Fruit fly (Drosophila melanogaster) whole organism, embryonic: ENCODE measurements around the gene CG14971.

ENCODE experiments used
- Aef1 ChIP-seq: fragments of 200-800 bp; sonication (Bioruptor generic); IDR thresholded peaks from 3 replicates; pipeline ENCODE4 v1.3.6; 2022; ENCODE audit warnings: missing biosample characterization, missing genetic modification characterization
- Atf3 ChIP-seq: fragments of 200-800 bp; sonication (Bioruptor generic); optimal IDR thresholded peaks from 3 replicates; lab custom pipeline; 2016; ENCODE audit warnings: missing biosample characterization, missing genetic modification characterization
- BtbVII ChIP-seq: fragments of 200-800 bp; sonication (Bioruptor generic); optimal IDR thresholded peaks from 3 replicates; lab custom pipeline; 2017; ENCODE audit warnings: missing biosample characterization, mild to moderate bottlenecking, missing genetic modification characterization
- CG11504 ChIP-seq: fragments of 200-800 bp; sonication (Bioruptor generic); optimal IDR thresholded peaks from 3 replicates; lab custom pipeline; 2019; ENCODE audit warnings: missing biosample characterization, mild to moderate bottlenecking, missing genetic modification characterization, moderate library complexity
- CG13287 ChIP-seq: fragments of 200-800 bp; sonication (Bioruptor generic); IDR thresholded peaks from 2 replicates; pipeline ENCODE4 v1.3.6; 2022; ENCODE audit warnings: missing biosample characterization, missing genetic modification characterization; ENCODE audit not compliant: partially characterized antibody
- CG13424 ChIP-seq: fragments of 200-800 bp; sonication (Bioruptor generic); optimal IDR thresholded peaks from 2 replicates; lab custom pipeline; 2019; ENCODE audit warnings: missing biosample characterization, mild to moderate bottlenecking, missing genetic modification characterization, moderate library complexity
- CG14441 ChIP-seq: fragments of 200-800 bp; sonication (Bioruptor generic); IDR thresholded peaks from 2 replicates; pipeline ENCODE4 v1.3.6; 2022; ENCODE audit warnings: missing biosample characterization, missing genetic modification characterization
- CG1603 ChIP-seq: fragments of 200-800 bp; sonication (Bioruptor generic); optimal IDR thresholded peaks from 2 replicates; lab custom pipeline; 2019; ENCODE audit warnings: missing biosample characterization, mild to moderate bottlenecking, missing genetic modification characterization, moderate library complexity
- CG17385 ChIP-seq: fragments of 200-800 bp; sonication (Bioruptor generic); optimal IDR thresholded peaks from 3 replicates; lab custom pipeline; 2018; ENCODE audit warnings: missing biosample characterization, mild to moderate bottlenecking, missing genetic modification characterization
- CG18262 ChIP-seq: fragments of 200-800 bp; optimal IDR thresholded peaks from 3 replicates; lab custom pipeline; 2019; ENCODE audit warnings: missing biosample characterization, mild to moderate bottlenecking, missing genetic modification characterization, moderate library complexity
- CG43689 ChIP-seq: fragments of 200-800 bp; sonication (Bioruptor generic); IDR thresholded peaks from 2 replicates; pipeline ENCODE4 v1.3.6; 2022; ENCODE audit warnings: missing biosample characterization, missing genetic modification characterization
- CG4617 ChIP-seq: fragments of 200-800 bp; sonication (Bioruptor generic); optimal IDR thresholded peaks from 3 replicates; lab custom pipeline; 2016; ENCODE audit warnings: missing biosample characterization, missing genetic modification characterization, borderline replicate concordance
- CG6791 ChIP-seq: fragments of 200-800 bp; sonication (Bioruptor generic); IDR thresholded peaks from 3 replicates; pipeline ENCODE4 v1.3.6; 2022; ENCODE audit warnings: missing biosample characterization, missing genetic modification characterization; ENCODE audit not compliant: partially characterized antibody
- CG6813 ChIP-seq: fragments of 200-800 bp; sonication (Bioruptor generic); optimal IDR thresholded peaks from 2 replicates; lab custom pipeline; 2017; ENCODE audit warnings: missing biosample characterization, missing genetic modification characterization, mild to moderate bottlenecking, moderate library complexity, missing genetic modification reagents
- CG7745 ChIP-seq: fragments of 200-800 bp; sonication (Bioruptor generic); optimal IDR thresholded peaks from 2 replicates; lab custom pipeline; 2018; ENCODE audit warnings: missing biosample characterization, mild to moderate bottlenecking, missing genetic modification characterization, moderate library complexity
- CG9876 ChIP-seq: fragments of 200-800 bp; sonication (Bioruptor generic); optimal IDR thresholded peaks from 2 replicates; lab custom pipeline; 2016; ENCODE audit warnings: missing biosample characterization, missing genetic modification characterization
- CkIIα-i1 ChIP-seq: fragments of 200-800 bp; sonication (Bioruptor generic); IDR thresholded peaks from 2 replicates; pipeline ENCODE4 v1.3.6; 2022; ENCODE audit warnings: missing biosample characterization, missing genetic modification characterization
- Dek ChIP-seq: fragments of 200-800 bp; sonication (Bioruptor generic); optimal IDR thresholded peaks from 3 replicates; lab custom pipeline; 2019; ENCODE audit warnings: missing biosample characterization, mild to moderate bottlenecking, missing genetic modification characterization, moderate library complexity
- Dip2 ChIP-seq: fragments of 200-800 bp; sonication (Bioruptor generic); IDR thresholded peaks from 2 replicates; pipeline ENCODE4 v1.3.6; 2022; ENCODE audit warnings: missing biosample characterization, missing genetic modification characterization
- Dp ChIP-seq: fragments of 200-800 bp; sonication (Bioruptor generic); optimal IDR thresholded peaks from 2 replicates; lab custom pipeline; 2018; ENCODE audit warnings: missing biosample characterization, mild to moderate bottlenecking, missing genetic modification characterization, moderate library complexity
- ERR ChIP-seq: fragments of 200-800 bp; sonication (Bioruptor generic); optimal IDR thresholded peaks from 2 replicates; lab custom pipeline; 2016; ENCODE audit warnings: missing biosample characterization, missing genetic modification characterization
- HHEX ChIP-seq: fragments of 200-800 bp; sonication (Bioruptor generic); optimal IDR thresholded peaks from 3 replicates; lab custom pipeline; 2017; ENCODE audit warnings: missing biosample characterization, mild to moderate bottlenecking, missing genetic modification characterization, missing genetic modification reagents
- HmgZ ChIP-seq: fragments of 200-800 bp; sonication (Bioruptor generic); optimal IDR thresholded peaks from 2 replicates; lab custom pipeline; 2018; ENCODE audit warnings: missing biosample characterization, mild to moderate bottlenecking, missing genetic modification characterization
- Jarid2 ChIP-seq: fragments of 200-800 bp; sonication (Bioruptor generic); optimal IDR thresholded peaks from 3 replicates; lab custom pipeline; 2017; ENCODE audit warnings: mild to moderate bottlenecking, missing biosample characterization, missing genetic modification reagents, missing genetic modification characterization
- Max ChIP-seq: fragments of 200-800 bp; sonication (Bioruptor generic); optimal IDR thresholded peaks from 2 replicates; lab custom pipeline; 2016; ENCODE audit warnings: missing biosample characterization, mild to moderate bottlenecking, missing genetic modification characterization
- NC2β ChIP-seq: fragments of 200-800 bp; sonication (Bioruptor generic); optimal IDR thresholded peaks from 2 replicates; lab custom pipeline; 2016; ENCODE audit warnings: missing biosample characterization, missing genetic modification characterization
- Optix ChIP-seq: fragments of 200-800 bp; sonication (Bioruptor generic); IDR thresholded peaks from 3 replicates; pipeline ENCODE4 v1.3.6; 2022; ENCODE audit warnings: missing biosample characterization, missing genetic modification characterization
- Sin3A ChIP-seq: fragments of >200 bp; optimal IDR thresholded peaks from 2 replicates; lab custom pipeline; 2018
- Sox100B ChIP-seq: fragments of 200-800 bp; sonication (Bioruptor generic); optimal IDR thresholded peaks from 3 replicates; lab custom pipeline; 2018; ENCODE audit warnings: missing biosample characterization, mild to moderate bottlenecking, missing genetic modification characterization
- ase ChIP-seq: fragments of 200-800 bp; sonication (Bioruptor generic); IDR thresholded peaks from 3 replicates; pipeline ENCODE4 v1.3.6; 2022; ENCODE audit warnings: missing biosample characterization, missing genetic modification characterization
- bsh ChIP-seq, 2 experiments: fragments of 200-800 bp; sonication (Bioruptor generic); optimal IDR thresholded peaks; 2 replicates each; lab custom pipeline; 2017 to 2018; ENCODE audit warnings: mild to moderate bottlenecking in 2 of 2, missing biosample characterization in 2 of 2, missing genetic modification characterization in 2 of 2, moderate library complexity in 1 of 2
- caup ChIP-seq: fragments of 200-800 bp; sonication (Bioruptor generic); optimal IDR thresholded peaks from 3 replicates; lab custom pipeline; 2017; ENCODE audit warnings: missing biosample characterization, mild to moderate bottlenecking, missing genetic modification characterization, moderate library complexity; ENCODE audit not compliant: severe bottlenecking
- corto ChIP-seq: fragments of 200-800 bp; sonication (Bioruptor generic); optimal IDR thresholded peaks from 2 replicates; lab custom pipeline; 2016; ENCODE audit warnings: missing biosample characterization, mild to moderate bottlenecking, missing genetic modification characterization, moderate library complexity
- danr ChIP-seq: fragments of 200-800 bp; sonication (Bioruptor generic); IDR thresholded peaks from 2 replicates; pipeline ENCODE4 v1.3.6; 2022; ENCODE audit warnings: missing biosample characterization, missing genetic modification characterization
- dm ChIP-seq: fragments of 200-800 bp; sonication (Bioruptor generic); optimal IDR thresholded peaks from 3 replicates; lab custom pipeline; 2016; ENCODE audit warnings: missing biosample characterization, missing genetic modification characterization
- eve ChIP-seq, 2 experiments: fragments of >200 bp; optimal IDR thresholded peaks; 2 replicates each; lab custom pipeline; 2017; ENCODE audit warnings: missing biosample characterization in 2 of 2, missing genetic modification characterization in 2 of 2
- eyg ChIP-seq: fragments of 200-800 bp; sonication (Bioruptor generic); optimal IDR thresholded peaks from 3 replicates; lab custom pipeline; 2016; ENCODE audit warnings: missing biosample characterization, missing genetic modification characterization
- fd102C ChIP-seq: fragments of 200-800 bp; sonication (Bioruptor generic); optimal IDR thresholded peaks from 2 replicates; lab custom pipeline; 2018; ENCODE audit warnings: missing biosample characterization, mild to moderate bottlenecking, missing genetic modification characterization, moderate library complexity
- fru ChIP-seq: fragments of >200 bp; optimal IDR thresholded peaks from 2 replicates; lab custom pipeline; 2017
- gem ChIP-seq: fragments of 200-800 bp; sonication (Bioruptor generic); optimal IDR thresholded peaks from 2 replicates; lab custom pipeline; 2019; ENCODE audit warnings: missing biosample characterization, mild to moderate bottlenecking, missing genetic modification characterization, moderate library complexity
- kah ChIP-seq: fragments of 200-800 bp; sonication (Bioruptor generic); optimal IDR thresholded peaks from 2 replicates; lab custom pipeline; 2018; ENCODE audit warnings: missing biosample characterization, mild to moderate bottlenecking, missing genetic modification characterization
- ken ChIP-seq: fragments of 200-800 bp; sonication (Bioruptor generic); IDR thresholded peaks from 3 replicates; pipeline ENCODE4 v1.3.6; 2022; ENCODE audit warnings: missing biosample characterization, missing genetic modification characterization
- luna ChIP-seq: fragments of 200-800 bp; sonication (Bioruptor generic); optimal IDR thresholded peaks from 2 replicates; lab custom pipeline; 2016; ENCODE audit warnings: missing biosample characterization, missing genetic modification characterization
- odd ChIP-seq: fragments of 200-800 bp; sonication (Bioruptor generic); optimal IDR thresholded peaks from 2 replicates; lab custom pipeline; 2017; ENCODE audit warnings: missing biosample characterization, mild to moderate bottlenecking, missing genetic modification characterization
- slbo ChIP-seq: fragments of 200-800 bp; sonication (Bioruptor generic); IDR thresholded peaks from 2 replicates; pipeline ENCODE4 v1.3.6; 2022; ENCODE audit warnings: missing biosample characterization, missing genetic modification characterization
- slou ChIP-seq: fragments of 200-800 bp; sonication (Bioruptor generic); optimal IDR thresholded peaks from 3 replicates; lab custom pipeline; 2016; ENCODE audit warnings: missing biosample characterization, missing genetic modification characterization
- tll ChIP-seq, 2 experiments: fragments of 200-800 bp in 1 of 2; fragments of >200 bp in 1 of 2; sonication (Bioruptor generic) in 1 of 2; optimal IDR thresholded peaks; 2 replicates each; lab custom pipeline; 2017 to 2019; ENCODE audit warnings: missing biosample characterization in 2 of 2, missing genetic modification characterization in 2 of 2, mild to moderate bottlenecking in 1 of 2, moderate library complexity in 1 of 2
- toy ChIP-seq: fragments of 200-800 bp; sonication (Bioruptor generic); IDR thresholded peaks from 2 replicates; pipeline ENCODE4 v1.3.6; 2022; ENCODE audit warnings: missing biosample characterization, missing genetic modification characterization
- zen ChIP-seq: fragments of 200-800 bp; sonication (Bioruptor generic); optimal IDR thresholded peaks from 3 replicates; lab custom pipeline; 2018; ENCODE audit warnings: missing biosample characterization, mild to moderate bottlenecking, missing genetic modification characterization, moderate library complexity

CG14971 gene

DNA sequence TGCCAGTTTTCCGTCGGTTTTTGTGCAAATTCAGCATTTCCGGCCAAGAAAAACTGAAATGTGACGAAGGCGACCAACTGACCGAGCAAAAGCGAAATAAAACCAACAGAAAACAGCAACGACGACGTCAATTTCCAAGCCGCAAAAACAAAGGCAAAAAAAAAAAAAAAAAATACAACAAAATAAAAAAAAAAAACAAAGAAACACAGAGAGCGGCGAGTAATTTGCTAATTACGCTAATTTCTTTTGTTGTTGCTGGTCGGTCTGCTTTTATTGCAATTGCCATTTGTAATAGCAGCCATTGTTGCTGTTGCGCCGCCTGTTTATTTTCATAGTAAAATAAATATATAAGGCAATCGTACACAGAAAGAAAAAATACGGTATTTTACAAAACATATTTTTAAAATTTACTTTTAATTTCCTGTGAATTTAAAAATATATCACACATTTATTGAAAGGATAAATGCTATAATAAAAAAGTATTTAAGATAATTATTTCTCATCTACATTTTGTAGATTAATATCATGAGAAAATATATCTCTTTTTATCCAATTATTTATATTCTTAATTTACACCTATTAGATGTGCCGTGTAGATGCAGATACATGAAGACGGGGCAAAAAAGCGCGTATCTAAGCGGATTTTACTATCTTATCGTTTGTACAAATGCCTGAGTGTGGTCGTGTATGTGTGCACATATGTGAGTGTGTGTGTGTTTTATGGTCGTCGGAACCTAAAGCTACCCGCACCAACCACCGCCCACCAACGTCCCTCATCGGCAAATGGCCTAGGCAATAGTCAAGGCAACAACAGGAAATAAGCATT lies 34.1 kb downstream of the CG14971 start (continued):
- TF ChIP-seq zen (tag; lab: Kevin White, UChicago) (no peak), toy (GFP tag; lab: Robert Waterston, UW) (0 out of 2 replicates have a peak, but pooled peaks have one; percentile 18), CG13424 (tag; lab: Kevin White, UChicago) (peak; percentile 68), Dek (tag; lab: Kevin White, UChicago) (peak; percentile 53), Sox100B (peak; percentile 62), gem (tag; lab: Kevin White, UChicago) (peak; percentile 83), CG6791 (GFP tag; lab: Robert Waterston, UW) (no peak), CG13287 (GFP tag; lab: Robert Waterston, UW) (no peak), Optix (GFP tag; lab: Robert Waterston, UW) (no peak), ase (no peak), CG17385 (GFP tag; lab: Kevin White, UChicago) (peak; percentile 57), corto (no peak), danr (GFP tag; lab: Robert Waterston, UW) (no peak), dm (GFP tag; lab: Kevin White, UChicago) (no peak), CG43689 (GFP tag; lab: Robert Waterston, UW) (no peak), CG11504 (tag; lab: Kevin White, UChicago) (peak; percentile 79), CG9876 (GFP tag; lab: Kevin White, UChicago) (no peak), Dp (no peak), odd (GFP tag; lab: Kevin White, UChicago) (peak; percentile 12), fd102C (GFP tag; lab: Kevin White, UChicago) (no peak), Sin3A (lab: Kevin White, UChicago) (no peak), BtbVII (GFP tag; lab: Kevin White, UChicago) (peak; percentile 30), caup (peak; percentile 41), CkIIα-i1 (GFP tag; lab: Robert Waterston, UW) (no peak), CG7745 (tag; lab: Kevin White, UChicago) (no peak), luna (GFP tag; lab: Kevin White, UChicago) (no peak), bsh (GFP tag; optimal IDR thresholded peaks at IDR 0.05; lab: Kevin White, UChicago) (peak in 1 of 2 experiments; percentile 27), CG6813 (GFP tag; lab: Kevin White, UChicago) (no peak), CG1603 (no peak), HHEX (GFP tag; lab: Kevin White, UChicago) (peak; percentile 19), slou (GFP tag; lab: Kevin White, UChicago) (no peak), CG14441 (GFP tag; lab: Robert Waterston, UW) (no peak), slbo (GFP tag; lab: Robert Waterston, UW) (peak; percentile 73; the same call in 1 of the 2 replicates), CG4617 (GFP tag; lab: Kevin White, UChicago) (no peak), Aef1 (GFP tag; lab: Robert Waterston, UW) (0 out of 3 replicates have a peak, but pooled peaks have one; percentile 16), CG18262 (tag; lab: Kevin White, UChicago) (peak; percentile 68), eyg (GFP tag; lab: Kevin White, UChicago) (no peak), Jarid2 (GFP tag; lab: Kevin White, UChicago) (peak; percentile 5), NC2β (GFP tag; lab: Kevin White, UChicago) (no peak), Dip2 (GFP tag; lab: Robert Waterston, UW) (no peak), ken (GFP tag; lab: Robert Waterston, UW) (no peak), eve (GFP tag; optimal IDR thresholded peaks at IDR 0.05; lab: Kevin White, UChicago) (no peak), fru (lab: Kevin White, UChicago) (no peak), ERR (GFP tag; lab: Kevin White, UChicago) (no peak), Max (GFP tag; lab: Kevin White, UChicago) (no peak), kah (no peak), HmgZ (peak; percentile 33), tll (GFP tag; optimal IDR thresholded peaks at IDR 0.05; lab: Kevin White, UChicago) (no peak), Atf3 (GFP tag; lab: Kevin White, UChicago) (no peak)
